Worm (Caenorhabditis elegans): Measurements from ENCODE around the gene K02C4.2.
A peak's percentile ranks its signal among the peaks of the same experiment; 100 is the strongest.

The K02C4.2 gene

DNA sequence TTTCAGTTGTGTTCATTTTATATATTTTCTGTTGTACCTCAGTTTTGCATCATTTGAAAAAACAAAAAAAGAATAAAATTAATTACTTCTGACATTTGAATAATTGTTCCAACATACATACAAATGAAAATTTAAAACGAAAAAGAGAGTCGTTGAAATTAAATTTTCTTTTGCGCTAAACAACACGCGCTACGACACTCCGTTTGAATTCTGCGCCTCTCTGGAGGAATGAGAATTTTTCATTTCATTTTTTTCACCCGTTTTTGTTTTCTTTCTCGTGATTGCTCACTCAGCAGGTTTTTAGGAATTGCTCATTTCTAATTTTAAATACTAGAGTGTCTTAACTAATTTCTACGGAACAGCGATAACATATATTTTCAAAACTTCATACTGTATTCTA is 33.9 kb upstream of the K02C4.2 start:
- TF ChIP-seq unc-42 (tag; optimal IDR thresholded peaks at IDR 0.05) (peak; percentile 80), fkh-10 (GFP tag; optimal IDR thresholded peaks at IDR 0.05) (no peak)

DNA sequence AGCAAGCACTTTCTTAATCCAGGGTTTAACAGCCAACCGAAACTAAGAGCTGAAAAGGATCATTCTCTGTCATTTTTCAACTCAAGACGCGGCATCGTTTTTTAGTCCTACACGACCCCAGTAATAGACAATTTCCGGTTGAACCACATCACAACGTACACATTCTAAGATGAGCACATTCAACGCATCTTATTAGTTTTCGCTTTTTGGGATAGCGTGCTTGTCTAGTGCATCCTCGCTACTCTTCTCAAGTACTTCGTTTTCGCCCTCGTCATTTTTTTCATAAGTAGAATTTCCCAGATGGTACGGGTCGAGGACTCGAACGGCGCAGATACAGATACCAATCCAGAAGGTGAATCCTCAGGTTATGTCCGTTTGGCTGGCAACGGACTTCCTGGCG is 33.3 kb upstream of the K02C4.2 start, which contains the start of gene T05H10.1:
Gene T05H10.1 (plus strand): TSS at position 301 of the 400 bp plus-strand sequence.
- no peak for TF ChIP-seq nhr-232 (tag; optimal IDR thresholded peaks at IDR 0.05)
- no peak for TF ChIP-seq F13H6.1 (tag; optimal IDR thresholded peaks at IDR 0.05)
- TF ChIP-seq syd-9 (tag; optimal IDR thresholded peaks at IDR 0.05) = no peak
- TF ChIP-seq ceh-30 (tag; optimal IDR thresholded peaks at IDR 0.05) = no peak
- TF ChIP-seq K09A11.1 (tag; optimal IDR thresholded peaks at IDR 0.05; ENCODE audit: insufficient read depth) = no peak

DNA sequence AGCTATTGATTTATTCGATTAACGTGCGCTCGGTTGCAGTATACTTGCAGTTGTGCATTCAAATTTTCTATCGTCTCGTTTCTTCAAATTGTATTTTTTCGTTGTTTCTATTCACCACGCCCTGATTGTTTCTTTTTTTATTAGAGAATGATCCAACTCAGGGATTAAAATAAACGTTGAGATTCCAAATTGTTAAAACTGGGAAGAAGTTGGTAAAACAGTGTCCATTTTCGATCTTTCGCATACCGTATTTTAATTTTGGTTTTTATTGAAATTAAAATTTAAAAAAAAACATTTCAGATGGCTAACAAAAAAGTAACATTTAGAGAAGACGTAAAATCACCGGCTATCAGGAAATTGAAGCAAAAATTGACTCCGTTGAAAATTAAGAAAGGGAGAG is 28.3 kb upstream of the K02C4.2 start, which contains the start of gene apn-1:
Gene apn-1 (plus strand): TSS at position 301 of the 400 bp plus-strand sequence.
- TF ChIP-seq Y22D7AL.16 (tag; optimal IDR thresholded peaks at IDR 0.05) (no peak), lim-6 (tag; optimal IDR thresholded peaks at IDR 0.05) (no peak), elt-4 (tag; optimal IDR thresholded peaks at IDR 0.05) (no peak), npax-4 (tag; optimal IDR thresholded peaks at IDR 0.05) (no peak), ceh-45 (GFP tag; IDR thresholded peaks at IDR 0.05) (no peak), ceh-14 (tag; optimal IDR thresholded peaks at IDR 0.05) (no peak), C38D4.7 (GFP tag; optimal IDR thresholded peaks at IDR 0.05) (no peak), ceh-48 (tag; optimal IDR thresholded peaks at IDR 0.05) (no peak), ceh-6 (GFP tag; optimal IDR thresholded peaks at IDR 0.05) (no peak), ttx-3 (tag; optimal IDR thresholded peaks at IDR 0.05) (no peak), dmd-4 (tag; optimal IDR thresholded peaks at IDR 0.05; ENCODE audit: borderline replicate concordance) (no peak), ceh-2 (tag; optimal IDR thresholded peaks at IDR 0.05) (no peak), hlh-13 (GFP tag; optimal IDR thresholded peaks at IDR 0.05) (no peak), pat-9 (tag; optimal IDR thresholded peaks at IDR 0.05) (no peak), ceh-18 (tag; optimal IDR thresholded peaks at IDR 0.05) (no peak), mec-3 (tag; optimal IDR thresholded peaks at IDR 0.05; ENCODE audit: borderline replicate concordance) (no peak), ceh-9 (tag; optimal IDR thresholded peaks at IDR 0.05) (no peak), ref-2 (tag; optimal IDR thresholded peaks at IDR 0.05) (no peak), lin-11 (tag; optimal IDR thresholded peaks at IDR 0.05) (no peak)

DNA sequence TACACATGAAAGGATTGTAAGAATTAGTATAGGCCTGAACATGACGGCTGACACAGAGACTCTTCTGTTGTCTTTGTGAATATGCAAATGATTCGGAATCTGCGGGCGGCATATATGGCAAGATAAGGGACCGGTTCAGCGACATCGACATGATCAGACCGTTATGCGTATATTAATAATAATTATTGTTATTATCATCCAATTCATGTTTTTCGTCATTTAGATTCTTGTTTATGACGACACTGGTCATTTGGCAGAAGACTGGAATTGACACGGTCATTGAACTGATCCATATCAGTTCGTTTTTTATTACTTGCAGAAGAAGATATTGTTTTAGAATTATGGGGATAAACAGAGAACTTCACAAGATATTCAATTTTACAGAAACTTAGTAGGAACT is 25.1 kb upstream of the K02C4.2 start, which contains the start of gene mtre-1:
Gene mtre-1 (minus strand): TSS at position 101 of the 400 bp plus-strand sequence.
- TF ChIP-seq fkh-10 (GFP tag; optimal IDR thresholded peaks at IDR 0.05) (no peak), odd-2 (tag; optimal IDR thresholded peaks at IDR 0.05) (no peak), ceh-6 (GFP tag; optimal IDR thresholded peaks at IDR 0.05) (no peak), ceh-24 (tag; optimal IDR thresholded peaks at IDR 0.05) (no peak), tbx-7 (tag; optimal IDR thresholded peaks at IDR 0.05) (no peak), C08G9.2 (tag; optimal IDR thresholded peaks at IDR 0.05) (no peak), syd-9 (tag; optimal IDR thresholded peaks at IDR 0.05) (no peak), tbx-2 (tag; optimal IDR thresholded peaks at IDR 0.05) (no peak)

- TF ChIP-seq madf-2 (tag; optimal IDR thresholded peaks at IDR 0.05) (no peak), ceh-19 (GFP tag; optimal IDR thresholded peaks at IDR 0.05) (no peak), tbx-2 (tag; optimal IDR thresholded peaks at IDR 0.05) (no peak)
Measured at ce11 chrII:8051330-8051729, 24.2 kb upstream of the K02C4.2 start.

ce11 chrII:8052172-8052571 is 23.4 kb upstream of the K02C4.2 start:
- no peak for TF ChIP-seq madf-2 (tag; optimal IDR thresholded peaks at IDR 0.05)
- no peak for TF ChIP-seq unc-55 (GFP tag; optimal IDR thresholded peaks at IDR 0.05)
- no peak for TF ChIP-seq unc-3 (GFP tag; conservative IDR thresholded peaks at IDR 0.05)
- TF ChIP-seq unc-3 (tag; optimal IDR thresholded peaks at IDR 0.05) = no peak
- no peak for TF ChIP-seq hlh-8 (tag; optimal IDR thresholded peaks at IDR 0.05)
